Fruit fly (Drosophila melanogaster) whole organism, embryonic: Measurements from ENCODE around the gene CG5445.

Source experiments
- Asciz ChIP-seq: fragments of 200-800 bp; sonication (Bioruptor generic); optimal IDR thresholded peaks from 2 replicates; lab custom pipeline; 2017; ENCODE audit warnings: missing biosample characterization, mild to moderate bottlenecking, missing genetic modification characterization, missing genetic modification reagents
- Atf-2 ChIP-seq: fragments of 200-800 bp; sonication (Bioruptor generic); optimal IDR thresholded peaks from 2 replicates; lab custom pipeline; 2016; ENCODE audit warnings: missing biosample characterization, missing genetic modification characterization
- BtbVII ChIP-seq: fragments of 200-800 bp; sonication (Bioruptor generic); optimal IDR thresholded peaks from 3 replicates; lab custom pipeline; 2017; ENCODE audit warnings: missing biosample characterization, mild to moderate bottlenecking, missing genetic modification characterization
- CG10565 ChIP-seq: fragments of 200-800 bp; sonication (Bioruptor generic); optimal IDR thresholded peaks from 3 replicates; lab custom pipeline; 2016; ENCODE audit warnings: missing biosample characterization, mild to moderate bottlenecking, missing genetic modification characterization
- CG10959 ChIP-seq: fragments of 200-800 bp; sonication (Bioruptor generic); IDR thresholded peaks from 2 replicates; pipeline ENCODE4 v1.3.6; 2022; ENCODE audit warnings: missing biosample characterization, missing genetic modification characterization
- CG13287 ChIP-seq: fragments of 200-800 bp; sonication (Bioruptor generic); IDR thresholded peaks from 2 replicates; pipeline ENCODE4 v1.3.6; 2022; ENCODE audit warnings: missing biosample characterization, missing genetic modification characterization; ENCODE audit not compliant: partially characterized antibody
- CG13424 ChIP-seq: fragments of 200-800 bp; sonication (Bioruptor generic); optimal IDR thresholded peaks from 2 replicates; lab custom pipeline; 2019; ENCODE audit warnings: missing biosample characterization, mild to moderate bottlenecking, missing genetic modification characterization, moderate library complexity
- CG13894 ChIP-seq: fragments of 200-800 bp; sonication (Bioruptor generic); optimal IDR thresholded peaks from 3 replicates; lab custom pipeline; 2018; ENCODE audit warnings: missing biosample characterization, mild to moderate bottlenecking, missing genetic modification characterization, moderate library complexity
- CG14050 ChIP-seq: fragments of 200-800 bp; sonication (Bioruptor generic); IDR thresholded peaks from 3 replicates; pipeline ENCODE4 v1.3.6; 2022; ENCODE audit warnings: missing biosample characterization, missing genetic modification characterization
- CG14441 ChIP-seq: fragments of 200-800 bp; sonication (Bioruptor generic); IDR thresholded peaks from 2 replicates; pipeline ENCODE4 v1.3.6; 2022; ENCODE audit warnings: missing biosample characterization, missing genetic modification characterization
- CG16779 ChIP-seq: fragments of 200-800 bp; sonication (Bioruptor generic); IDR thresholded peaks from 2 replicates; pipeline ENCODE4 v1.3.6; 2022; ENCODE audit warnings: missing biosample characterization, missing genetic modification characterization
- CG17328 ChIP-seq: fragments of 200-800 bp; sonication (Bioruptor generic); IDR thresholded peaks from 2 replicates; pipeline ENCODE4 v1.3.6; 2022; ENCODE audit warnings: missing biosample characterization, missing genetic modification characterization
- CG31224 ChIP-seq: fragments of 200-800 bp; sonication (Bioruptor generic); IDR thresholded peaks from 2 replicates; pipeline ENCODE4 v1.3.6; 2022; ENCODE audit warnings: missing biosample characterization, missing genetic modification characterization
- CG3281 ChIP-seq: fragments of 200-800 bp; sonication (Bioruptor generic); optimal IDR thresholded peaks from 3 replicates; lab custom pipeline; 2017; ENCODE audit warnings: missing biosample characterization, mild to moderate bottlenecking, missing genetic modification characterization
- CG3726 ChIP-seq: fragments of 200-800 bp; sonication (Bioruptor generic); IDR thresholded peaks from 3 replicates; pipeline ENCODE4, ENCODE4 v1.3.6; 2022; ENCODE audit warnings: missing biosample characterization, missing genetic modification characterization
- CG3995 ChIP-seq: fragments of 200-800 bp; sonication (Bioruptor generic); optimal IDR thresholded peaks from 3 replicates; lab custom pipeline; 2016; ENCODE audit warnings: missing biosample characterization, missing genetic modification characterization
- CG6689 ChIP-seq: fragments of 200-800 bp; sonication (Bioruptor generic); IDR thresholded peaks from 2 replicates; pipeline ENCODE4 v1.3.6; 2022; ENCODE audit warnings: missing biosample characterization, missing genetic modification characterization
- CG6854 ChIP-seq: fragments of 200-800 bp; sonication (Bioruptor generic); optimal IDR thresholded peaks from 3 replicates; lab custom pipeline; 2017; ENCODE audit warnings: missing biosample characterization, mild to moderate bottlenecking, missing genetic modification characterization
- CG7963 ChIP-seq: fragments of 200-800 bp; sonication (Bioruptor generic); IDR thresholded peaks from 3 replicates; pipeline ENCODE4 v1.3.6; 2022; ENCODE audit warnings: missing biosample characterization, missing genetic modification characterization; ENCODE audit not compliant: partially characterized antibody
- CG8290 ChIP-seq, 3 experiments: fragments of 200-800 bp; sonication (Bioruptor generic); optimal IDR thresholded peaks; 2 replicates each; lab custom pipeline; 2016 to 2019; ENCODE audit warnings: missing biosample characterization in 3 of 3, missing genetic modification characterization in 3 of 3, mild to moderate bottlenecking in 2 of 3, moderate library complexity in 1 of 3
- CG8388 ChIP-seq: fragments of 200-800 bp; sonication (Bioruptor generic); optimal IDR thresholded peaks from 2 replicates; lab custom pipeline; 2019; ENCODE audit warnings: missing biosample characterization, mild to moderate bottlenecking, missing genetic modification characterization, moderate library complexity
- CG9727 ChIP-seq: fragments of 200-800 bp; sonication (Bioruptor generic); optimal IDR thresholded peaks from 3 replicates; lab custom pipeline; 2017; ENCODE audit warnings: missing biosample characterization, mild to moderate bottlenecking, missing genetic modification characterization
- Dad ChIP-seq: fragments of 200-800 bp; sonication (Bioruptor generic); optimal IDR thresholded peaks from 3 replicates; lab custom pipeline; 2016; ENCODE audit warnings: missing biosample characterization, missing genetic modification characterization
- E2f2 ChIP-seq: fragments of 200-800 bp; sonication (Bioruptor generic); IDR thresholded peaks from 2 replicates; pipeline ENCODE4 v1.3.6; 2022; ENCODE audit warnings: missing biosample characterization, missing genetic modification characterization
- Fer1 ChIP-seq: fragments of 200-800 bp; sonication (Bioruptor generic); optimal IDR thresholded peaks from 2 replicates; lab custom pipeline; 2017; ENCODE audit warnings: missing biosample characterization, mild to moderate bottlenecking, missing genetic modification characterization
- Med ChIP-seq: fragments of 200-800 bp; sonication (Bioruptor generic); peaks from one replicate; lab custom pipeline; 2016; ENCODE audit warnings: missing biosample characterization, missing genetic modification characterization, mild to moderate bottlenecking, inconsistent platforms, moderate library complexity
- Nf-YC ChIP-seq: fragments of 200-800 bp; optimal IDR thresholded peaks from 3 replicates; lab custom pipeline; 2019; ENCODE audit warnings: missing biosample characterization, mild to moderate bottlenecking, missing genetic modification characterization, moderate library complexity
- Six4 ChIP-seq: fragments of 200-800 bp; sonication (Bioruptor generic); optimal IDR thresholded peaks from 2 replicates; lab custom pipeline; 2016; ENCODE audit warnings: missing biosample characterization, missing genetic modification characterization
- TFAM ChIP-seq: fragments of 200-800 bp; sonication (Bioruptor generic); optimal IDR thresholded peaks from 2 replicates; lab custom pipeline; 2017; ENCODE audit warnings: missing biosample characterization, missing genetic modification characterization, inconsistent platforms
- Vsx1 ChIP-seq: fragments of 200-800 bp; sonication (Bioruptor generic); optimal IDR thresholded peaks from 2 replicates; lab custom pipeline; 2017; ENCODE audit warnings: missing biosample characterization, mild to moderate bottlenecking, missing genetic modification characterization, missing genetic modification reagents
- bsh ChIP-seq, 2 experiments: fragments of 200-800 bp; sonication (Bioruptor generic); optimal IDR thresholded peaks; 2 replicates each; lab custom pipeline; 2017 to 2018; ENCODE audit warnings: mild to moderate bottlenecking in 2 of 2, missing biosample characterization in 2 of 2, missing genetic modification characterization in 2 of 2, moderate library complexity in 1 of 2
- cad ChIP-seq: fragments of >200 bp; optimal IDR thresholded peaks from 2 replicates; lab custom pipeline; 2017; ENCODE audit warnings: missing biosample characterization, missing genetic modification characterization
- crc ChIP-seq: fragments of 200-800 bp; sonication (Bioruptor generic); optimal IDR thresholded peaks from 2 replicates; lab custom pipeline; 2016; ENCODE audit warnings: missing biosample characterization, missing genetic modification characterization
- crol ChIP-seq: fragments of 200-800 bp; sonication (Bioruptor generic); IDR thresholded peaks from 2 replicates; pipeline ENCODE4 v1.3.6; 2022; ENCODE audit warnings: missing biosample characterization, missing genetic modification characterization
- dati ChIP-seq: fragments of 200-800 bp; sonication (Bioruptor generic); IDR thresholded peaks from 2 replicates; pipeline ENCODE4 v1.3.6; 2022; ENCODE audit warnings: missing biosample characterization, missing genetic modification characterization
- exex ChIP-seq: fragments of 200-800 bp; sonication (Bioruptor generic); optimal IDR thresholded peaks from 4 replicates; lab custom pipeline; 2018; ENCODE audit warnings: missing biosample characterization, mild to moderate bottlenecking, missing genetic modification characterization, moderate library complexity
- gcm ChIP-seq: fragments of 200-800 bp; sonication (Bioruptor generic); optimal IDR thresholded peaks from 2 replicates; lab custom pipeline; 2019; ENCODE audit warnings: missing biosample characterization, mild to moderate bottlenecking, missing genetic modification characterization, moderate library complexity
- jumu ChIP-seq: fragments of 200-800 bp; sonication (Bioruptor generic); optimal IDR thresholded peaks from 3 replicates; lab custom pipeline; 2016; ENCODE audit warnings: missing biosample characterization, missing genetic modification characterization
- kni ChIP-seq: fragments of 200-800 bp; sonication (Bioruptor generic); optimal IDR thresholded peaks from 3 replicates; lab custom pipeline; 2017; ENCODE audit warnings: mild to moderate bottlenecking, missing biosample characterization, missing genetic modification reagents, missing genetic modification characterization
- lab ChIP-seq: fragments of 200-800 bp; sonication (Bioruptor generic); optimal IDR thresholded peaks from 3 replicates; lab custom pipeline; 2017; ENCODE audit warnings: missing biosample characterization, missing genetic modification characterization, mild to moderate bottlenecking, moderate library complexity, missing genetic modification reagents
- nom ChIP-seq: fragments of 200-800 bp; sonication (Bioruptor generic); optimal IDR thresholded peaks from 2 replicates; lab custom pipeline; 2017; ENCODE audit warnings: missing biosample characterization, missing genetic modification characterization, mild to moderate bottlenecking, moderate library complexity, missing genetic modification reagents
- onecut ChIP-seq: fragments of 200-800 bp; sonication (Bioruptor generic); IDR thresholded peaks from 2 replicates; pipeline ENCODE4 v1.3.6; 2022; ENCODE audit warnings: missing biosample characterization, missing genetic modification characterization
- org-1 ChIP-seq: fragments of 200-800 bp; sonication (Bioruptor generic); optimal IDR thresholded peaks from 2 replicates; lab custom pipeline; 2017; ENCODE audit warnings: missing biosample characterization, missing genetic modification characterization
- pho ChIP-seq: fragments of 200-800 bp; sonication (Bioruptor generic); optimal IDR thresholded peaks from 2 replicates; lab custom pipeline; 2016; ENCODE audit warnings: missing biosample characterization, missing genetic modification characterization
- pnt ChIP-seq: fragments of 200-800 bp; sonication (Bioruptor generic); optimal IDR thresholded peaks from 3 replicates; lab custom pipeline; 2016; ENCODE audit warnings: missing biosample characterization, missing genetic modification characterization
- repo ChIP-seq: fragments of 200-800 bp; sonication (Bioruptor generic); optimal IDR thresholded peaks from 2 replicates; lab custom pipeline; 2016; ENCODE audit warnings: missing biosample characterization, missing genetic modification characterization
- rib ChIP-seq: fragments of 200-800 bp; sonication (Bioruptor generic); IDR thresholded peaks from 2 replicates; pipeline ENCODE4 v1.3.6; 2022; ENCODE audit warnings: missing biosample characterization, missing genetic modification characterization
- sob ChIP-seq: fragments of 200-800 bp; sonication (Bioruptor generic); IDR thresholded peaks from 2 replicates; pipeline ENCODE4 v1.3.6; 2022; ENCODE audit warnings: missing biosample characterization, missing genetic modification characterization
- tap ChIP-seq: fragments of 200-800 bp; optimal IDR thresholded peaks from 3 replicates; lab custom pipeline; 2019; ENCODE audit warnings: missing biosample characterization, mild to moderate bottlenecking, missing genetic modification characterization, moderate library complexity
- vvl ChIP-seq: fragments of 200-800 bp; sonication (Bioruptor generic); IDR thresholded peaks from 2 replicates; pipeline ENCODE4 v1.3.6; 2022; ENCODE audit warnings: missing biosample characterization, missing genetic modification characterization

The CG5445 gene

DNA sequence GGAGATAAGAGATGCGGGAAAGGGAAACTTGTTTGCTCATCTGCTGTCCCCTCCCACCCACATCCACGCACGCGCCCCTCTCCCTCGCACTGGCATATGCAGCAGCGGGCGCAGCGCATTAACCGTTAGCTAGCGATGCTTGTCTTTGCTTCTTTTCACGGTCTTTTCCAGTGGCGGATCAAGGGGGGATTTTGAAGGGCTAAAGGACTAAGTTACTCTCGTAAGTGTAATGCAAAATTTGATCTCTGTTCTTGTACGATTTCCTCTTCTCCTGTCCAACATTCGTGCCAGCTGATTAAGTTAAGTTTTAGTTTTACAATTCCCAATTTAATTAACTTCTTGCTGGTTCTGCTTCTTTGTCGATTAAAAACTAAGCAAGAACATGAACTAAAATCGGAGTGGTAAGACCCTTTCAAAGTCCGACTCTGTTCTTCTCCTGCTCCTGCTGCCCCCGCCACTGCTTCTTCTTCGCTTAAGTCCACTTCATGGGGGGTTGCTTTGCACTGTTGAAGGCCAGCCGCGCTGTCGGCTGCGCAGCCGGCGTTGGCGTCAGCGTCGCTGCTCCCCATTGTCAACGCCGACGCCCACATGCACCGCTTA is 18.4 kb downstream of the CG5445 start (continued):
- TF ChIP-seq nom (peak; percentile 81), TFAM (GFP tag; lab: Kevin White, UChicago) (no peak), Atf-2 (GFP tag; lab: Kevin White, UChicago) (peak; percentile 44), CG31224 (GFP tag; lab: Robert Waterston, UW) (0 out of 2 replicates have a peak, but pooled peaks have one; percentile 31), CG6689 (peak; percentile 57), CG16779 (no peak), kni (GFP tag; lab: Kevin White, UChicago) (peak; percentile 60), pho (GFP tag; lab: Kevin White, UChicago) (peak; percentile 0), cad (GFP tag; lab: Kevin White, UChicago) (no peak), dati (GFP tag; lab: Robert Waterston, UW) (no peak), Vsx1 (GFP tag; lab: Kevin White, UChicago) (no peak), Six4 (GFP tag; lab: Kevin White, UChicago) (peak; percentile 59), CG17328 (GFP tag; lab: Robert Waterston, UW) (peak; percentile 38; the same call in 1 of the 2 replicates), Asciz (GFP tag; lab: Kevin White, UChicago) (peak; percentile 63), CG8388 (peak; percentile 53), repo (GFP tag; lab: Kevin White, UChicago) (peak; percentile 27), CG13287 (GFP tag; lab: Robert Waterston, UW) (no peak), CG10959 (0 out of 2 replicates have a peak, but pooled peaks have one; percentile 29), CG3281 (GFP tag; lab: Kevin White, UChicago) (peak; percentile 50), CG14050 (no peak), Nf-YC (tag; lab: Kevin White, UChicago) (peak; percentile 8), tap (peak; percentile 47), CG13894 (tag; lab: Kevin White, UChicago) (no peak), CG13424 (peak; percentile 76), onecut (GFP tag; lab: Robert Waterston, UW) (peak; percentile 49; the same call in 1 of the 2 replicates), E2f2 (GFP tag; lab: Robert Waterston, UW) (no peak), CG3726 (GFP tag; lab: Robert Waterston, UW) (no peak), lab (GFP tag; lab: Kevin White, UChicago) (peak; percentile 78), bsh (GFP tag; optimal IDR thresholded peaks at IDR 0.05; lab: Kevin White, UChicago) (peak; percentile 60 to 71), CG8290 (GFP tag; optimal IDR thresholded peaks at IDR 0.05; lab: Kevin White, UChicago) (no peak), CG8290 (tag; optimal IDR thresholded peaks at IDR 0.05; lab: Kevin White, UChicago) (peak in 1 of 2 experiments; percentile 2), gcm (GFP tag; lab: Kevin White, UChicago) (peak; percentile 48), Dad (GFP tag; lab: Kevin White, UChicago) (peak; percentile 27), rib (GFP tag; lab: Robert Waterston, UW) (no peak), CG6854 (no peak), CG9727 (peak; percentile 66), CG7963 (GFP tag; lab: Robert Waterston, UW) (no peak), org-1 (GFP tag; lab: Kevin White, UChicago) (peak; percentile 66), crol (peak; percentile 96), jumu (GFP tag; lab: Kevin White, UChicago) (peak; percentile 50), CG3995 (GFP tag; lab: Kevin White, UChicago) (no peak), pnt (peak; percentile 65), sob (GFP tag; lab: Robert Waterston, UW) (no peak), CG10565 (GFP tag; lab: Kevin White, UChicago) (no peak), Fer1 (GFP tag; lab: Kevin White, UChicago) (peak; percentile 60), vvl (no peak; the same call in 1 of the 2 replicates), exex (no peak), Med (peak; percentile 88), BtbVII (GFP tag; lab: Kevin White, UChicago) (no peak), CG14441 (GFP tag; lab: Robert Waterston, UW) (no peak), crc (GFP tag; lab: Kevin White, UChicago) (peak; percentile 2)
